Worm (Caenorhabditis elegans) whole organism, dauer: ENCODE results near the gene lipl-4.

Experiments
- unc-62 ChIP-seq: sonication (generic microtip); optimal IDR thresholded peaks from 2 replicates; lab custom pipeline; 2017; ENCODE audit warnings: missing biosample characterization, missing genetic modification reagents, missing genetic modification characterization

Gene lipl-4

DNA sequence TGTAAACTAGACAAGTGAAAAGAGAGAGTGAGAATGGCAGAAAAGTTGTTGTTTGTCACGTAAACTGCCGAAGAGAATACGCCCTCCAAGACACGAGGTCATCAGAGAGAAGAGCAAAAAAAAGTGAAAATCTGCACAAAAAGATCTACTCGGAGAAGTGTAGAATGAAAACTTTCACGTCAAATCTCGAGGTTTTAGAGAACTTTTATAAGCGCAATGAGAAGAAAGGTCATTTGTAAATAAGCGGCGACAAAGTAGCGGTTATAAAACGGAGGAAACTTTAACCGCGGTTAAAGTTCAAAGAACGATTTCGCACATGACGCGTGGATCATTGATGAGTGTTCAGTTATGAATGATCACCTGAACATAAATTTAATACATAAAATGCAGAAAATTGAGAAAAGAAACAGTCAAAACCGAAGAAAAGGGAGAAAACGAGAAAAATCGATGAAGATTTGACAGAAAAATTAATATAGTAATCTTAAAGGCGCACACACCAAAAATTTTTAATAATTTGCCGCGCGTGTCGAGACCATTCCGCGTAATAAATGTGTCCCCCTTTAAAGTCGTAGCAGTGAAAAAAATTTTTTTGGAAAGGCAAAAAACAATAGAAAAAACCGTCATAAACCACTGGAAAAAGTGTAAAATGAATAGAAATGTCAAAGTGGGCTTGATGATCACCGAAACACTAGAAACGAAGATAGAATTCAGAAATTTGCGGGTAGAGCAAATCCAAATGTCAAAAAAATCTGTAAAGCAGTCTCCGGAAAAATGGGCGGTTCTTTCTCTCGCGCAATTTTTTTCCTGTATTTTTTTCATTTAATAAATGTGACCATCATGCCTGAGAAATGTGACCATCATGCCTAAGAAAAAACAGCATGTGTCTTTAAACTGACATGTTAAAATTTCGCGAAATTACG lies 32.4 kb upstream of the lipl-4 start:
- no peak for TF ChIP-seq unc-62 (GFP tag; lab: Kevin White, UChicago)

DNA sequence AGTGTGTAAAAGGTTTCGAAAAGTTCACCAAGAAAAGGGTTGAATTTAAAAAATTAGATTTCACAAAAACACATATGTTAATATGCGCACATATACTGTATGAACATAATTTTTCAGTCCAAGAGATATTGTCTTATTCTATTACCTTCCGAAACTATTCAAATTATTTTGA lies 31.9 kb upstream of the lipl-4 start, which contains the start of gene F46E10.3:
TSS of gene F46E10.3 (plus strand) at position 73 of the 172 bp plus-strand sequence.
- TF ChIP-seq unc-62 (GFP tag; lab: Kevin White, UChicago), result no peak

DNA sequence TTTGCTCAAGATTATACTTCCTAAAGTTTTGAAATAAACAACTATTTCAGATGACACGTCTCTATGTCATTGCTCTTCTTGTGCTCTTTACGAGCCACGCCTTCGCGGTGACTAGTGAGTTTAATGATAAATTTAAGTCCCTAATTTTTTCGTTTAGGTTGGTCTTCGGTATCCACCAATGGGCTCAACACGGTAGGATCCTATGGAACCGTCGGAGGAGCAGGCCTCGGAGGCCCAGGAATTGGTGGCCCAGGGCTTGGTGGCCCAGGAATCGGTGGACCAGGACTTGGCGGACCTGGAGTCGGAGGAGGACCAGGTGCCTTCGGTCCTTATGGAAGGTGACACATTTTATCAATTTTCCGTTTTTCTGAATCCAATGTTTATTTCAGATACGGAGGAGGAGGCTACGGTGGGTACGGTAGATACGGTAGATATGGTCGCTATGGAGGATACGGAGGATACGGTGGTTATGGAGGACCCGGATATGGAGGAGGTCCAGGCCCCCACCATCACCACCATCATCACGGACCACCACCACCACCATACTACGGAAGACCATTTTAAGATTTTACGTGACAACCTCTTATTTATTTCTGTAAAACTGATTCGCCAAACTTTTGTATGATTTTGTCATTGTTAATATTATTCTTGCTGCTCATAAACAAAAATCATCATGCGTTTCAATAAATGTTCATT lies 29.4 kb upstream of the lipl-4 start, which contains the start of the genes F46E10.2 and F46E10.18:
TSS of gene F46E10.2 (plus strand) at position 51 of the 696 bp plus-strand sequence.
TSS of gene F46E10.18 (plus strand) at position 646 of the 696 bp plus-strand sequence.
- TF ChIP-seq unc-62 (GFP tag; lab: Kevin White, UChicago), result no peak

DNA sequence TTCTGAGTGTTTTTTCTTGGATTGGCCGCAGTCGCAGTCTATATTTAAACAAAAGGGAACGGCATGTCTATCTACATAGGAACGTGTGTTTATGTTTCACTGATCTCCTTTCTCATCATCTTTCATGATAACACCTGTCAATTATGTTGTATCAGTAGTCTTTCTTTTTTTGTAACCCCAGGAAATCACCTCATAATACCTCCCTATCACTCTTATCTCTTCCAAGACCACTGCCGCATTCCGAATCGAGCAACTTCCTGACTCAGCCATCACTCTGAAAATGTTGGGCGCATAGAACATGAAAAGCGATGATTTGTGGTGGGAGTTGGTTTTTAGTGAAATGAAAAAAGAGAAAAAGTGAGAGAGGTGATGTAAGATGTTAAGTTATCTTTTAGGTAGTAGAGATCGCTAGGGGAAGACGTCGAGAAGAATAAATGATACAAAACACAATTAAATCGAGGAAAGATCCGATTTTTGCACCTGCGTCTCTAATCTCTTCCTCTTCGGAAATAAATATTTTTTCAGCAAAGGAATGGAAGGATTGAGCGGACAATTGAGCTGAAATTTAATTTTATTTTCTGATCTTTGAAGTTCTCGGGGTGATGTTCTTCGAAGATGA lies 27.0 kb upstream of the lipl-4 start:
- no peak for TF ChIP-seq unc-62 (GFP tag; lab: Kevin White, UChicago)

DNA sequence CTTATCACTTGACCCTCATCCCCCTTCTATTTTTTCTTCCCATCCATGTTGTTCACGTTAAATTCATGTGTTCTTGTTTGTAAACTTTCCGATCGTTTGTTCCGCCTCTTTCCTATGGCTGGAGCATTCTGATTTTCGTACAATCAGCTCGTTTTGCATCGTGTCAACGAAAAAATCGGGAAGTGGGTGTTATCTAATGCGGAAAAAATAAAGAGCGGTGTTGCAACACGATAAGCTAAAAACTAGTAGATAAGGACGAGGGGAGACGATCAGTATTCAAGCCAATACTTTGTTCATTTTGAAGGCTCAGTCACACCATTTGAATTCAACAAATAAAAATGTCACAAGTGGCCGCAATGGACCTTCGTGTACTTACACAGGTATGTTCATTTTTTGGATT lies 25.2 kb upstream of the lipl-4 start, which contains the start of gene acs-1:
TSS of gene acs-1 (plus strand) at position 233 of the 400 bp plus-strand sequence.
- no peak for TF ChIP-seq unc-62 (GFP tag; lab: Kevin White, UChicago)

- TF ChIP-seq unc-62 (GFP tag; lab: Kevin White, UChicago), result no peak
Observed at ce11 chrV:6533030-6533429, 16.9 kb upstream of the lipl-4 start, which contains the start of gene hpo-26. TSS of gene hpo-26 (minus strand) at chrV:6533060.

- no peak for TF ChIP-seq unc-62 (GFP tag; lab: Kevin White, UChicago)
Observed at ce11 chrV:6538323-6538722, 11.6 kb upstream of the lipl-4 start.

DNA sequence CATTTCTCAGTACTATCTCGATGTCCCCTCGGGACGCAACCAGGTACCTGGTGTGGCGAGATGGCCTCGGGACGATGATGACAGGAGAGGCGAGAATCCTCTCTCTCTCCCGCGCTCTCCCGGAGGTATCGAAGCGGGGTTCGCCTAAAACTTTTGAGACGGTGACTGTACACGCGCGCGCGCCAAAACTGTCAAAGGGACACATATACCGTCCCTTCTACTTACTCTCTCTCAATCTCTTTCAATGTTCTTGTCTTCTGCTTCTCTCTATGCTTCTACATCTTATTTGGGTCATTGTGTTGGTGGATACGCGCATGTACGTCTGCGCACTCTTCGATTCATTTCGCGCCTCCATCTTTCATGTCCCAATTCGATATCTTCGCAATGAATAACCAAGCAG lies 8.1 kb upstream of the lipl-4 start:
- TF ChIP-seq unc-62 (GFP tag; lab: Kevin White, UChicago), result no peak

ce11 chrV:6544999-6545398 lies 5.0 kb upstream of the lipl-4 start:
- no peak for TF ChIP-seq unc-62 (GFP tag; lab: Kevin White, UChicago)

DNA sequence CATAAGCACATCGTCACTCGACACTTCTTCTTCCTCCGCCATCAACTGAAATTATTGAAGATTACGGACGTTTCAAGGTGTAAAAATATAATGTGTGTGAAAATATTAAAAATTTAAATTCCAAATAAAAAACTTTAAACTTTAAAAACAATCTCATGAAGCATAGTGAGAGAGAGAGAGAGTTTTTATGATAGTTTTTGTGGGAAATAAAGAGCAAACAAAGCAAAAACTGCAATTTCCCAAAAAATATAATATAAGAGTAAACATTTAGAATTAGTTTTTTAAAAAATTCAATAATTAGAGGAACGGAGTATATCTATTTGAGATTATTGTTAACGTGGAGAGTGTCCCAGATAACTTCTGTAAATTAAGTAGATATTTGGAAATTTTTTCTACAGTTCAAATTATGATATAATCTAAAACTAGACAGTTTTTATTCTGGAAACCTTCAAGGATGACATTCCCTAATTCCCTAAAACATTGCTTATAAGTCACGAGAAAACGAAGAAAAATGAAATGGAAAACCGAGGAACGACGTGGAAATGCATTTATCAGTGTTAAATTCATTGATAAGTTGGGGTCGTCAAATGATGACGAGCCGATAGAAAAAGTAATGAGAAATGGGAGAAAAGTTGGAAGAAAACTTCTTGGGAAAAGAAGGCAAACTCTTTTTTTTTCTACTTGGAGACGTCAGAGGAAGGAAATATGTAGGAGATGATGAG lies 3.4 kb upstream of the lipl-4 start, which contains the start of gene dre-1:
TSS of gene dre-1 (minus strand) at position 51 of the 722 bp plus-strand sequence.
- TF ChIP-seq unc-62 (GFP tag; lab: Kevin White, UChicago), result no peak

DNA sequence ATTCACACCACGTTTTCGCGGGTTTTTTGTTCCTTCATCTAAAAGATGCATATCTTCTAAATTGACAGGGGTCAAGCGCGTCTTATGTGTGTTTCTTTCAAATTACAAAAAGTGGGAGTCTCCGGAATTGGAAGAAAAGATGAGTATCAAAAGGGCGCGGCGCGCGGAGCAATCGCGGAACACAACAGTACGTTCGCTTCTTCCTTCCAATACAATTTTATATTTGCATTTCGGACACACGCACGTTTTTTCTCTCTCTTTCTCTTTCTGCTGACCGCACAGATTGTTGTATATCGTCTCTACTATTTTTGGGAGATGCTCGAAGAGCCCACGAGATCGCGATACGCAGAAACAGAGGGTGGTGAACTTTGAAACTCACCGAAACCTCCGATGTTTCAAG lies 1.7 kb upstream of the lipl-4 start:
- TF ChIP-seq unc-62 (GFP tag; lab: Kevin White, UChicago), result no peak

DNA sequence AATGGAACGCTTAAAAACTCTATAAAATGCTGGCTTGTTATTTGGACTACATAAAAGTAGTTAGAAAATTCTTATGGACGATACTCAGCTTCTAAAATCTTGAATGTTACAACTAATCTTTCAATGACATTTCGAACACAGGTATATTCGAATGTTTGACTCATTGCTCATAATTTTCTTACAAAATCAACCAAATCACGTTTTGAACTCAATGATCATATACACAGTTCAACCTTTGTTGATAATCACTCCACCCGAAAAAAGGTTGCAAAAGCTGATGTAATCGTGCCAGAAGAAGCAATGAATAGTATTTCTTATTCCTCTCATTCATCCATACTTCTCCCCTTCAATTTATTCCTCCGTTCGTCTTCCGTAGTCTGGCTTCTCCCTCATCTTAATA lies 823 bp upstream of the lipl-4 start, which contains the start of gene K04A8.20:
TSS of gene K04A8.20 (plus strand) at position 301 of the 400 bp plus-strand sequence.
- TF ChIP-seq unc-62 (GFP tag; lab: Kevin White, UChicago), result no peak

DNA sequence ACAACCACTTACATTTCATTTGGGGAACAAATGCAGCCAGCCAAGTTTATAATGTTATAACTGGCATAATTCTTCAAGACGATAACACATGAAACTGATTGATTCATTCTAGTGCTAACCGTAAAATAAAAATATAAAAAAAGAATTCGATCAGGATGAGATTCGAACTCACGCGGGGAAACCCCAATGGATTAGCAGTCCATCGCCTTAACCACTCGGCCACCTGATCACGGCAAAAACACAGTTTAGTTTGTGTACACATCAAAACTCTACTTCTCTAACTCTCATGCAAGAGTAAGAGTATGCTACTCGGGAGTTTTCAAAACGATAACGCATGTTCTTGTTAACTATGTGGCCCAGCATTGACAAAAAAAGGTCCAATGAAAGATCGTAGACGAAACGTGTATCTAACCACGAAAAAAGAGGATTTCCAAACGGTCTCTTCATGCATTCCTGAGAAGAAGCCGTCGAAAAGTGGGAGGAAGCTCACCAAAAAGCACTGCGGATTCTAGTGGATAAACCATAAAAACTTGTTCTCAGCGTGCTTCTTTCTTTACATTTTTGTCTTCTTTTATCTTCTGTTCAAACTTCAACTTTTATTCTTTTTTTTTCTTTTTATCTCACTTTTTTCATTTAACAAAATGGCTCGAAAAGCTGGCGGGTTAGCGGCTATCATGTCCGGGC lies 1.9 kb downstream of the lipl-4 start, which contains the start of gene twk-10:
TSS of gene twk-10 (plus strand) at position 634 of the 684 bp plus-strand sequence.
- no peak for TF ChIP-seq unc-62 (GFP tag; lab: Kevin White, UChicago)

DNA sequence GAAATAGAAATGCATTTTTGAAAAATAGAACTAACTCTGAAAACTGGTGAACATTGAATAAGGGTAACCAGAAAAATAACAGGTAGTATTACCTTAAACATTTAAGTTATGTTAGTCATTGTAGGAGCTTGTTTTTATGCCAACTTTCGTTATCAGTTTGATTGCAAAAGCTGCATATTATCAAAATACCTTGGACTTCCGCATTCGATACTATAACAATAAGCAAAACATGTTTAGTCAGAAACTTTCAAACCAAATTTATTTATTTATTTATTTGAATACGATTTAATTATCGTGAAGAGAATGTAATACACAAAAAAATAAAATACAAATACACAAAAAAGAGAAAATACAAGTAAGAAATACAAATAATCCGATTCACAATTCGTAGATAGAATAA lies 4.3 kb downstream of the lipl-4 start, which contains the start of gene K04A8.19:
TSS of gene K04A8.19 (minus strand) at position 101 of the 400 bp plus-strand sequence.
- TF ChIP-seq unc-62 (GFP tag; lab: Kevin White, UChicago), result no peak
